Worm (Caenorhabditis elegans) whole organism, L1 larva: ENCODE measurements around the gene ubc-8.
A peak's percentile ranks its signal among the peaks of the same experiment; 100 is the strongest.

Experiments
- C16A3.4 ChIP-seq: fragments of 150-350 bp; optimal IDR thresholded peaks from 2 replicates; lab custom pipeline; 2014; ENCODE audit warnings: missing biosample characterization, missing genetic modification characterization
- F16B12.6 ChIP-seq: fragments of 150-350 bp; optimal IDR thresholded peaks from 2 replicates; lab custom pipeline; 2014; ENCODE audit warnings: missing biosample characterization, missing genetic modification characterization
- aha-1 ChIP-seq: fragments of 150-350 bp; optimal IDR thresholded peaks from 2 replicates; lab custom pipeline; 2014; ENCODE audit warnings: missing biosample characterization, missing genetic modification characterization
- ama-1 ChIP-seq: fragments of 150-350 bp; optimal IDR thresholded peaks from 2 replicates; lab custom pipeline; 2014
- ceh-8 ChIP-seq: fragments of 200-800 bp; sonication (Bioruptor generic); optimal IDR thresholded peaks from 2 replicates; lab custom pipeline; 2018; ENCODE audit warnings: mild to moderate bottlenecking, missing genetic modification characterization, moderate library complexity, missing compliant biosample characterization
- ceh-82 ChIP-seq, 3 experiments: fragments of 150-350 bp in 1 of 3; sonication (generic microtip) in 2 of 3; optimal IDR thresholded peaks; 2 replicates each; lab custom pipeline; 2014 to 2017; ENCODE audit warnings: missing biosample characterization in 3 of 3, missing genetic modification characterization in 3 of 3
- ceh-88 ChIP-seq: fragments of 200-800 bp; sonication (Bioruptor generic); IDR thresholded peaks from 2 replicates; pipeline ENCODE4 v1.3.6; 2022; ENCODE audit warnings: missing genetic modification characterization, missing compliant biosample characterization
- ces-1 ChIP-seq: fragments of 150-350 bp; optimal IDR thresholded peaks from 2 replicates; lab custom pipeline; 2014; ENCODE audit warnings: missing biosample characterization, missing genetic modification reagents, missing genetic modification characterization
- dpl-1 ChIP-seq, 3 experiments: fragments of 150-350 bp in 2 of 3; sonication (generic microtip) in 1 of 3; optimal IDR thresholded peaks; 2 replicates each; lab custom pipeline; 2014 to 2017; ENCODE audit warnings: missing biosample characterization in 3 of 3, missing genetic modification characterization in 3 of 3, missing genetic modification reagents in 3 of 3
- dsc-1 ChIP-seq: sonication (generic microtip); optimal IDR thresholded peaks from 2 replicates; lab custom pipeline; 2016; ENCODE audit warnings: mild to moderate bottlenecking, missing genetic modification characterization, missing compliant biosample characterization
- efl-1 ChIP-seq, 4 experiments: fragments of 150-350 bp; optimal IDR thresholded peaks in 3 of 4; peaks in 1 of 4; 1 replicate in 1 of 4; 2 replicates in 3 of 4; lab custom pipeline; 2014; ENCODE audit warnings: missing biosample characterization in 2 of 4, missing genetic modification characterization in 2 of 4, missing genetic modification reagents in 2 of 4
- egl-27 ChIP-seq, 2 experiments: fragments of 150-350 bp in 1 of 2; sonication (generic microtip); optimal IDR thresholded peaks; 3 replicates each; lab custom pipeline; 2017 to 2018; ENCODE audit warnings: missing biosample characterization in 2 of 2, missing genetic modification characterization in 2 of 2, missing genetic modification reagents in 2 of 2
- elt-3 ChIP-seq, 6 experiments: fragments of 150-350 bp in 1 of 6; sonication (generic microtip); optimal IDR thresholded peaks; 2 replicates each; lab custom pipeline; 2017 to 2018; ENCODE audit warnings: missing biosample characterization in 6 of 6, missing genetic modification characterization in 6 of 6, inconsistent platforms in 1 of 6
- ets-5 ChIP-seq: fragments of 200-800 bp; sonication (Bioruptor generic); IDR thresholded peaks from 2 replicates; pipeline ENCODE4 v1.3.6; 2022; ENCODE audit warnings: missing genetic modification characterization, missing compliant biosample characterization
- fkh-10 ChIP-seq: sonication (generic microtip); optimal IDR thresholded peaks from 2 replicates; lab custom pipeline; 2017; ENCODE audit warnings: missing biosample characterization, missing genetic modification reagents, missing genetic modification characterization
- hlh-17 ChIP-seq: fragments of 200-800 bp; sonication (Bioruptor generic); optimal IDR thresholded peaks from 2 replicates; lab custom pipeline; 2018; ENCODE audit warnings: missing genetic modification characterization, mild to moderate bottlenecking, missing compliant biosample characterization, moderate library complexity, borderline replicate concordance
- hlh-4 ChIP-seq: sonication (generic microtip); optimal IDR thresholded peaks from 2 replicates; lab custom pipeline; 2016; ENCODE audit warnings: mild to moderate bottlenecking, missing genetic modification characterization, missing compliant biosample characterization
- hpl-2 ChIP-seq: fragments of 150-350 bp; optimal IDR thresholded peaks from 2 replicates; lab custom pipeline; 2014; ENCODE audit warnings: missing biosample characterization, missing genetic modification reagents, missing genetic modification characterization
- jun-1 ChIP-seq: fragments of 150-350 bp; optimal IDR thresholded peaks from 2 replicates; lab custom pipeline; 2014; ENCODE audit warnings: missing biosample characterization, missing genetic modification reagents, missing genetic modification characterization
- lin-13 ChIP-seq: fragments of 150-350 bp; optimal IDR thresholded peaks from 2 replicates; lab custom pipeline; 2014; ENCODE audit warnings: missing biosample characterization, missing genetic modification reagents, missing genetic modification characterization
- lin-14 ChIP-seq: fragments of 200-800 bp; sonication (Bioruptor generic); optimal IDR thresholded peaks from 2 replicates; lab custom pipeline; 2018; ENCODE audit warnings: mild to moderate bottlenecking, missing genetic modification characterization, moderate library complexity, missing compliant biosample characterization
- lsy-2 ChIP-seq, 2 experiments: fragments of 150-350 bp; optimal IDR thresholded peaks; 2 replicates each; lab custom pipeline; 2014; ENCODE audit warnings: missing biosample characterization in 2 of 2, missing genetic modification characterization in 2 of 2
- mdl-1 ChIP-seq, 2 experiments: fragments of 150-350 bp; optimal IDR thresholded peaks; 2 replicates each; lab custom pipeline; 2014 to 2017; ENCODE audit warnings: missing biosample characterization in 2 of 2, missing genetic modification characterization in 2 of 2, inconsistent platforms in 1 of 2
- mef-2 ChIP-seq: fragments of 150-350 bp; optimal IDR thresholded peaks from 2 replicates; lab custom pipeline; 2014; ENCODE audit warnings: missing biosample characterization, missing genetic modification characterization
- nhr-11 ChIP-seq: fragments of 150-350 bp; optimal IDR thresholded peaks from 2 replicates; lab custom pipeline; 2014; ENCODE audit warnings: missing biosample characterization, missing genetic modification characterization
- nhr-12 ChIP-seq: sonication (generic microtip); optimal IDR thresholded peaks from 2 replicates; lab custom pipeline; 2017; ENCODE audit warnings: missing biosample characterization, missing genetic modification characterization
- nhr-19 ChIP-seq: fragments of 200-800 bp; sonication (Bioruptor generic); conservative IDR thresholded peaks from 2 replicates; pipeline ENCODE4 v1.3.6; 2022; ENCODE audit warnings: missing genetic modification characterization, missing compliant biosample characterization
- nhr-76 ChIP-seq: sonication (generic microtip); optimal IDR thresholded peaks from 2 replicates; lab custom pipeline; 2017; ENCODE audit warnings: missing biosample characterization, missing genetic modification characterization
- nhr-85 ChIP-seq: sonication (generic microtip); peaks from one replicate; lab custom pipeline; 2016; ENCODE audit warnings: missing genetic modification characterization, inconsistent platforms, missing compliant biosample characterization
- pag-3 ChIP-seq: sonication (generic microtip); optimal IDR thresholded peaks from 2 replicates; lab custom pipeline; 2017; ENCODE audit warnings: missing genetic modification characterization, mild to moderate bottlenecking, missing compliant biosample characterization, antibody characterized with exemption, borderline replicate concordance; ENCODE audit not compliant: insufficient read depth
- pax-3 ChIP-seq: fragments of 200-800 bp; sonication (Bioruptor generic); optimal IDR thresholded peaks from 2 replicates; lab custom pipeline; 2018; ENCODE audit warnings: mild to moderate bottlenecking, missing genetic modification characterization, moderate library complexity, missing compliant biosample characterization
- pqm-1 ChIP-seq: sonication (generic microtip); optimal IDR thresholded peaks from 3 replicates; lab custom pipeline; 2017; ENCODE audit warnings: missing biosample characterization, missing genetic modification characterization
- rnt-1 ChIP-seq: sonication (generic microtip); optimal IDR thresholded peaks from 2 replicates; lab custom pipeline; 2016; ENCODE audit warnings: mild to moderate bottlenecking, missing genetic modification characterization, moderate library complexity, missing compliant biosample characterization
- snpc-4 ChIP-seq: fragments of 150-350 bp; optimal IDR thresholded peaks from 2 replicates; lab custom pipeline; 2014; ENCODE audit warnings: missing biosample characterization, missing genetic modification characterization
- snu-23 ChIP-seq: sonication (generic microtip); optimal IDR thresholded peaks from 2 replicates; lab custom pipeline; 2016; ENCODE audit warnings: missing genetic modification characterization, missing compliant biosample characterization
- sox-4 ChIP-seq: sonication (generic microtip); optimal IDR thresholded peaks from 2 replicates; lab custom pipeline; 2016; ENCODE audit warnings: missing genetic modification characterization, missing compliant biosample characterization
- tlp-1 ChIP-seq: fragments of 150-350 bp; optimal IDR thresholded peaks from 2 replicates; lab custom pipeline; 2014; ENCODE audit warnings: missing biosample characterization, missing genetic modification characterization
- unc-130 ChIP-seq: fragments of 150-350 bp; optimal IDR thresholded peaks from 2 replicates; lab custom pipeline; 2017; ENCODE audit warnings: missing biosample characterization, missing genetic modification characterization, inconsistent platforms
- unc-30 ChIP-seq: sonication (generic microtip); optimal IDR thresholded peaks from 2 replicates; lab custom pipeline; 2017; ENCODE audit warnings: missing biosample characterization, missing genetic modification characterization
- unc-62 ChIP-seq: fragments of 150-350 bp; optimal IDR thresholded peaks from 2 replicates; lab custom pipeline; 2014; ENCODE audit warnings: missing biosample characterization, missing genetic modification reagents, missing genetic modification characterization
- unc-86 ChIP-seq: sonication (generic microtip); optimal IDR thresholded peaks from 2 replicates; lab custom pipeline; 2016; ENCODE audit warnings: missing genetic modification characterization, missing compliant biosample characterization
- unc-98 ChIP-seq: fragments of 200-800 bp; sonication (Bioruptor generic); IDR thresholded peaks from 2 replicates; pipeline ENCODE4 v1.3.6; 2022; ENCODE audit warnings: missing genetic modification characterization, missing compliant biosample characterization
- vab-15 ChIP-seq: sonication (generic microtip); optimal IDR thresholded peaks from 2 replicates; lab custom pipeline; 2017; ENCODE audit warnings: missing genotype, mild to moderate bottlenecking, missing genetic modification characterization, missing compliant biosample characterization
- zag-1 ChIP-seq: fragments of 150-350 bp; optimal IDR thresholded peaks from 2 replicates; lab custom pipeline; 2014; ENCODE audit warnings: missing biosample characterization, missing genetic modification characterization
- zip-4 ChIP-seq: fragments of 200-800 bp; sonication (Bioruptor generic); optimal IDR thresholded peaks from 2 replicates; lab custom pipeline; 2018; ENCODE audit warnings: mild to moderate bottlenecking, missing genetic modification characterization, moderate library complexity, missing compliant biosample characterization
- ztf-11 ChIP-seq, 2 experiments: sonication (generic microtip); optimal IDR thresholded peaks; 2 replicates each; lab custom pipeline; 2016 to 2017; ENCODE audit warnings: missing genetic modification characterization in 2 of 2, missing biosample characterization in 1 of 2, missing compliant biosample characterization in 1 of 2

The ubc-8 gene

ce11 chrIV:2665388-2665978, 41.6 kb downstream of the ubc-8 start (continued):
- TF ChIP-seq hlh-4 (tag; lab: Kevin White, UChicago) (no peak), unc-98 (0 out of 2 replicates have a peak, but pooled peaks have one; percentile 40), lin-14 (GFP tag; lab: Kevin White, UChicago) (peak; percentile 79), dsc-1 (peak; percentile 25)

- TF ChIP-seq efl-1 (optimal IDR thresholded peaks at IDR 0.05; lab: Kevin White, UChicago) (no peak), efl-1 (GFP tag; optimal IDR thresholded peaks at IDR 0.05 in 1 of 2; lab: Kevin White, UChicago) (peak in 1 of 2 experiments; percentile 58), hpl-2 (GFP tag; lab: Kevin White, UChicago) (no peak)
Observed at ce11 chrIV:2664901-2665201, 42.2 kb downstream of the ubc-8 start.

- no peak for TF ChIP-seq unc-62
- no peak for TF ChIP-seq F16B12.6 (tag; lab: Kevin White, UChicago)
- TF ChIP-seq dsc-1, result peak; percentile 57
- TF ChIP-seq snpc-4 (tag; lab: Kevin White, UChicago), result no peak
- TF ChIP-seq elt-3 (tag; optimal IDR thresholded peaks at IDR 0.05; lab: Kevin White, UChicago), result no peak
- peak; percentile 15 for TF ChIP-seq nhr-85 (tag; lab: Kevin White, UChicago)
- no peak for TF ChIP-seq unc-30
- no peak for TF ChIP-seq nhr-19
- no peak for TF ChIP-seq nhr-11
- no peak for TF ChIP-seq sox-4 (tag; lab: Kevin White, UChicago)
- no peak for TF ChIP-seq egl-27 (tag; optimal IDR thresholded peaks at IDR 0.05; lab: Kevin White, UChicago)
- peak in 2 of 3 experiments; percentile 9 to 25 for TF ChIP-seq dpl-1 (GFP tag; optimal IDR thresholded peaks at IDR 0.05; lab: Kevin White, UChicago)
- no peak for TF ChIP-seq vab-15 (tag; lab: Kevin White, UChicago)
- no peak for TF ChIP-seq pqm-1
- TF ChIP-seq lin-13, result no peak
- no peak for TF ChIP-seq ceh-88 (GFP tag; lab: Robert Waterston, UW)
- TF ChIP-seq snu-23 (GFP tag; lab: Kevin White, UChicago), result no peak
- TF ChIP-seq ceh-82 (tag; optimal IDR thresholded peaks at IDR 0.05; lab: Kevin White, UChicago), result peak in 1 of 3 experiments; percentile 55
- peak; percentile 72 for TF ChIP-seq fkh-10 (GFP tag; lab: Kevin White, UChicago)
- TF ChIP-seq unc-86, result peak; percentile 15
- no peak for TF ChIP-seq hlh-4 (tag; lab: Kevin White, UChicago)
- no peak for TF ChIP-seq ceh-8 (GFP tag; lab: Kevin White, UChicago)
- no peak for TF ChIP-seq nhr-76 (tag; lab: Kevin White, UChicago)
- peak; percentile 26 for TF ChIP-seq rnt-1 (tag; lab: Kevin White, UChicago)
- no peak for TF ChIP-seq zag-1
- no peak for TF ChIP-seq ama-1 (lab: Kevin White, UChicago)
- TF ChIP-seq ets-5 (GFP tag; lab: Robert Waterston, UW), result no peak
- TF ChIP-seq zip-4 (GFP tag; lab: Kevin White, UChicago), result no peak
- no peak for TF ChIP-seq tlp-1
- TF ChIP-seq unc-130, result no peak
- no peak for TF ChIP-seq pag-3 (tag; lab: Kevin White, UChicago)
- no peak for TF ChIP-seq jun-1 (tag; lab: Kevin White, UChicago)
- no peak for TF ChIP-seq C16A3.4 (tag; lab: Kevin White, UChicago)
- no peak for TF ChIP-seq aha-1 (tag; lab: Kevin White, UChicago)
- TF ChIP-seq pax-3 (tag; lab: Kevin White, UChicago), result no peak
- TF ChIP-seq mdl-1 (tag; optimal IDR thresholded peaks at IDR 0.05; lab: Kevin White, UChicago), result no peak
- TF ChIP-seq ces-1 (GFP tag; lab: Kevin White, UChicago), result no peak
- no peak for TF ChIP-seq nhr-12 (tag; lab: Kevin White, UChicago)
- no peak for TF ChIP-seq mef-2 (tag; lab: Kevin White, UChicago)
- peak; percentile 31 to 55 for TF ChIP-seq lsy-2 (tag; optimal IDR thresholded peaks at IDR 0.05; lab: Kevin White, UChicago)
- TF ChIP-seq hlh-17, result no peak
- TF ChIP-seq ztf-11 (tag; optimal IDR thresholded peaks at IDR 0.05; lab: Kevin White, UChicago), result no peak
Observed at ce11 chrIV:2663953-2664900, 42.8 kb downstream of the ubc-8 start, which contains the start of gene Y69A2AR.31. Y69A2AR.31 (minus strand) TSS chrIV:2664003.
